Worm (Caenorhabditis elegans): Measurements from ENCODE around the gene unc-58.

The unc-58 gene

ce11 chrX:10176295-10176694 is 43.3 kb upstream of the unc-58 start, which contains the start of gene ncs-4 (continued):
- no peak for TF ChIP-seq nhr-77 (tag; optimal IDR thresholded peaks at IDR 0.05)

ce11 chrX:10174683-10175082 is 41.7 kb upstream of the unc-58 start, which contains the start of gene C07A4.3:
Gene C07A4.3, plus strand, starts transcription at chrX:10174983.
- no peak for TF ChIP-seq nhr-90 (tag; optimal IDR thresholded peaks at IDR 0.05; ENCODE audit: poor library complexity)
- no peak for TF ChIP-seq egl-27 (tag; optimal IDR thresholded peaks at IDR 0.05)
- TF ChIP-seq nhr-71 (tag; optimal IDR thresholded peaks at IDR 0.05) = no peak
- no peak for TF ChIP-seq irx-1 (tag; optimal IDR thresholded peaks at IDR 0.05)
- no peak for TF ChIP-seq hpl-2 (GFP tag; optimal IDR thresholded peaks at IDR 0.05)
- TF ChIP-seq mdl-1 (tag; optimal IDR thresholded peaks at IDR 0.05) = no peak
- TF ChIP-seq vab-15 (tag; optimal IDR thresholded peaks at IDR 0.05) = no peak
- no peak for TF ChIP-seq lin-15B (tag; optimal IDR thresholded peaks at IDR 0.05)
- TF ChIP-seq jun-1 (tag; optimal IDR thresholded peaks at IDR 0.05) = no peak
- TF ChIP-seq dpl-1 (GFP tag; optimal IDR thresholded peaks at IDR 0.05) = no peak

- peak; percentile 57 for TF ChIP-seq lin-14 (GFP tag; optimal IDR thresholded peaks at IDR 0.05)
- no peak for TF ChIP-seq xbp-1 (tag; optimal IDR thresholded peaks at IDR 0.05)
- TF ChIP-seq pax-3 (tag; optimal IDR thresholded peaks at IDR 0.05) = no peak
- peak in 4 of 6 experiments; percentile 5 to 85 (median 45) for TF ChIP-seq elt-3 (tag; optimal IDR thresholded peaks at IDR 0.05)
- peak; percentile 46 for TF ChIP-seq nhr-20 (tag; optimal IDR thresholded peaks at IDR 0.05)
- no peak for TF ChIP-seq ama-1 (optimal IDR thresholded peaks at IDR 0.05)
- TF ChIP-seq nhr-85 (tag) = peak; percentile 85
- peak; percentile 94 for TF ChIP-seq blmp-1 (tag; optimal IDR thresholded peaks at IDR 0.05)
These were observed 39.1 kb upstream of the unc-58 start, which contains the start of gene C07A4.2 for ce11 chrX:10172004-10172584. Gene C07A4.2, plus strand, starts transcription at chrX:10172198.

DNA sequence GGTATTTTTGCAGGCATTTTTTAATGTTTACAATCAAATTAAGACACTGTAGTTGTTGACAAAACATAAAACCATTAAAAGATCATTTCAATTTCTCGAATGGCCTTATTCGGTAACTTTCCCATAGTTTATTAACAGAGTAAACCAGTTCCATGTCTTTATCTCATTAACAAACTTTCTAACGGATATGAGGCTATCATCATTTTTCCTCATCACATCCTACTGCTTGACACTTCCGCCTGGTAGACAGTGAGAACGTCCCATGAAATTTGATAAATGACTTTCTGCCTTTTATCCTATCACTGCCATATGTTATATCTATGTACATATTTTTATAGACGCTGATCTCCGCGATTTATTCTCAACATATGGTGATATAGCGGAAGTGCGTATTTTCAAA is 37.6 kb upstream of the unc-58 start:
- TF ChIP-seq aha-1 (tag; optimal IDR thresholded peaks at IDR 0.05) (no peak), pqm-1 (tag; optimal IDR thresholded peaks at IDR 0.05) (no peak), blmp-1 (tag; optimal IDR thresholded peaks at IDR 0.05) (peak; percentile 84), elt-3 (tag; optimal IDR thresholded peaks at IDR 0.05) (peak in 3 of 6 experiments; percentile 3 to 74 (median 29)), nhr-84 (tag; optimal IDR thresholded peaks at IDR 0.05) (no peak), nhr-85 (tag) (peak; percentile 89), unc-62 (GFP tag; optimal IDR thresholded peaks at IDR 0.05) (no peak), lin-14 (GFP tag; optimal IDR thresholded peaks at IDR 0.05) (peak; percentile 64), Y116A8C.19 (tag; optimal IDR thresholded peaks at IDR 0.05; ENCODE audit: borderline replicate concordance) (no peak), nhr-71 (tag; optimal IDR thresholded peaks at IDR 0.05) (no peak), lin-15B (tag; optimal IDR thresholded peaks at IDR 0.05) (no peak), fkh-10 (GFP tag; optimal IDR thresholded peaks at IDR 0.05) (no peak), nhr-77 (tag; optimal IDR thresholded peaks at IDR 0.05) (no peak)

DNA sequence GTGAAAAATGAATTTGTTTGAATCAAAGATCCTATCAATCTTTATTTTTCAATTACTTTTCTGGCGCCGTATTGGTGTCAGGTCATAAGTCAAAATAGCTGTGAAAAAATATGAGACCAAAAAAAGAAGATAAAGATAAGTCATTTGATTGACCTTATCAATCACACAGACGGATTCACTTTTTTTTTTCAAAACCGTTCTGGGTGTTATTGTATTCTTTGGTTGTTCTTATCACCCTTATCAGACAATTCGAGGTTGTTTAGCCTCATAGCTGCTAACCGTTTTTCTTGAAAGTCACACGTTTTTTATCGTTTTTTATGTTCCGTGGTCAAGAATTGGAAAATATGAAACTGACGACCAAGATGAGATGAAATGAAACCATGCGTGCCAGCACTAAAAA is 35.6 kb upstream of the unc-58 start:
- TF ChIP-seq nhr-85 (tag) (peak; percentile 78), lin-35 (GFP tag; optimal IDR thresholded peaks at IDR 0.05) (peak in 1 of 2 experiments; percentile 17), lin-14 (GFP tag; optimal IDR thresholded peaks at IDR 0.05) (peak; percentile 30), snu-23 (GFP tag; optimal IDR thresholded peaks at IDR 0.05) (peak; percentile 13), nhr-20 (tag; optimal IDR thresholded peaks at IDR 0.05) (peak; percentile 53), blmp-1 (tag; optimal IDR thresholded peaks at IDR 0.05) (peak; percentile 72), elt-3 (tag; optimal IDR thresholded peaks at IDR 0.05) (peak in 2 of 6 experiments; percentile 70 to 98), ces-1 (GFP tag; optimal IDR thresholded peaks at IDR 0.05) (no peak), nhr-71 (tag; optimal IDR thresholded peaks at IDR 0.05) (peak; percentile 30), nhr-11 (tag; optimal IDR thresholded peaks at IDR 0.05) (no peak)

DNA sequence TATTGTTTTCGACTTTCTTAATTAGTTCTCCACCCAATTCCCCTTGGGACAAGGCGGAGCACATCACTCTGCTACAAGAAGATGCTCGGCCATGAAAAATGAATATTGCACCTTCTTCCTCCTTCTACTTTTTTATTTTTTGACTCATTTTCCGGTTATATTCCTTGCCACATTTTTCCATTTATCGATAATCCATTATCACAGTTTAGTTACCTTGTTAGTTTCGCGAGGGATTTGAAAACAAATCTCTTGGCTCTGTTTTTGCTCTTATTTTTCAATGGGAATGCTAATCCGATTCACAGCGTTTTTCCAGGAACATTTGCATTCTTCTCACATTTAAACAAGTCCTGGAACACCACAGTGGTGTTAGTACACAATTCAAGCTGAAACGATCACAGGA is 34.0 kb upstream of the unc-58 start, which contains the start of gene rnp-9:
TSS of gene rnp-9 (plus strand) at position 301 of the 400 bp plus-strand sequence.
- TF ChIP-seq dsc-1 (tag; optimal IDR thresholded peaks at IDR 0.05) (peak; percentile 35), lsy-2 (tag; optimal IDR thresholded peaks at IDR 0.05) (no peak)

All from whole organism, L1 larva.